Worm (Caenorhabditis elegans) whole organism, L3 larva: ENCODE results near the gene F14H12.6.

ENCODE experiments used
- aly-2 ChIP-seq: fragments of 150-350 bp; optimal IDR thresholded peaks from 2 replicates; lab custom pipeline; 2014; ENCODE audit warnings: missing biosample characterization, missing genetic modification characterization
- ama-1 ChIP-seq: fragments of 150-350 bp; optimal IDR thresholded peaks from 2 replicates; lab custom pipeline; 2018
- ceh-16 ChIP-seq: sonication (generic microtip); optimal IDR thresholded peaks from 2 replicates; lab custom pipeline; 2017; ENCODE audit warnings: missing biosample characterization, missing genetic modification characterization
- elt-1 ChIP-seq: fragments of 150-350 bp; optimal IDR thresholded peaks from 2 replicates; lab custom pipeline; 2014; ENCODE audit warnings: missing biosample characterization, missing genetic modification characterization
- elt-2 ChIP-seq: sonication (generic microtip); optimal IDR thresholded peaks from 2 replicates; lab custom pipeline; 2016; ENCODE audit warnings: missing genetic modification reagents, mild to moderate bottlenecking, missing genetic modification characterization, missing compliant biosample characterization
- elt-3 ChIP-seq, 3 experiments: fragments of 150-350 bp in 1 of 3; sonication (generic microtip) in 2 of 3; optimal IDR thresholded peaks; 2 replicates in 2 of 3; 4 replicates in 1 of 3; lab custom pipeline; 2014 to 2017; ENCODE audit warnings: missing biosample characterization in 3 of 3, missing genetic modification characterization in 3 of 3
- fkh-10 ChIP-seq: sonication (generic microtip); optimal IDR thresholded peaks from 2 replicates; lab custom pipeline; 2017; ENCODE audit warnings: missing biosample characterization, missing genetic modification reagents, missing genetic modification characterization
- mdl-1 ChIP-seq: fragments of 150-350 bp; optimal IDR thresholded peaks from 2 replicates; lab custom pipeline; 2014; ENCODE audit warnings: missing biosample characterization, missing genetic modification characterization
- nhr-28 ChIP-seq: fragments of 150-350 bp; optimal IDR thresholded peaks from 2 replicates; lab custom pipeline; 2014; ENCODE audit warnings: missing biosample characterization, missing genetic modification characterization
- nhr-76 ChIP-seq: fragments of 150-350 bp; sonication (generic microtip); optimal IDR thresholded peaks from 5 replicates; lab custom pipeline; 2014; ENCODE audit warnings: missing biosample characterization, missing genetic modification characterization
- ztf-4 ChIP-seq: fragments of 150-350 bp; optimal IDR thresholded peaks from 2 replicates; lab custom pipeline; 2014; ENCODE audit warnings: missing biosample characterization, missing genetic modification characterization

DNA sequence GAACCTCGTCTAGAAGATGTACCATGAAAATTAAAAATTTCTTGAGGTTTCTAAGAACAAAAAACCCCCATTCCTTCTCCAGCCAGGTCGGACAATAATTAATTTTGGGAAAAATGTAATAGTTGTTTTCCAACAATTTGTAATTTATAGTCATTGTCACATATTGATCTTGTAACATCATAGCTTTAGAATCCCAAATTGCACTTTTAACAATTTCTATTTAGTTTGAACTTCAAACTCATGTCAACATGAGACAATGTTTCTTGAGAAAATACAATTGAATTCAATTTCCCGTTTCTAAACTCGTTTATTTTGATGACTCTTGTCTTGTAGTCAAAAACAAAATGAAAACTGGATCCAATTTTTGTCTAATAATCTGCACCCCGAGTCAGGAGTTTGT is 42.9 kb upstream of the F14H12.6 start:
- no peak for TF ChIP-seq aly-2 (tag; lab: Kevin White, UChicago)
- TF ChIP-seq nhr-28, result no peak
- no peak for TF ChIP-seq mdl-1 (tag; lab: Kevin White, UChicago)
- no peak for TF ChIP-seq fkh-10
- no peak for TF ChIP-seq ceh-16
- TF ChIP-seq ztf-4 (tag; lab: Kevin White, UChicago), result no peak
- TF ChIP-seq elt-1 (tag; lab: Kevin White, UChicago), result no peak
- TF ChIP-seq ama-1 (lab: Kevin White, UChicago), result no peak
- no peak for TF ChIP-seq elt-2 (tag; lab: Kevin White, UChicago)
- no peak for TF ChIP-seq nhr-76 (tag; lab: Kevin White, UChicago)
- TF ChIP-seq elt-3 (tag; optimal IDR thresholded peaks at IDR 0.05; lab: Kevin White, UChicago), result no peak
